Fruit fly (Drosophila melanogaster): Measurements from ENCODE around the gene iPLA2-VIA.

iPLA2-VIA gene

dm6 chr3L:9853895-9854470, 10.2 kb downstream of the iPLA2-VIA start (continued):
- TF ChIP-seq CG7786 (GFP tag; optimal IDR thresholded peaks at IDR 0.05): no peak
- no peak for TF ChIP-seq CG12744 (GFP tag; optimal IDR thresholded peaks at IDR 0.05)
- TF ChIP-seq nerfin-1 (tag; optimal IDR thresholded peaks at IDR 0.05): peak; percentile 92
- TF ChIP-seq Bgb (GFP tag; IDR thresholded peaks at IDR 0.05; ENCODE audit: partially characterized antibody): peak; percentile 31; the same call in 1 of the 2 replicates
- no peak for TF ChIP-seq GATAe (GFP tag; conservative IDR thresholded peaks at IDR 0.05)
- TF ChIP-seq CG1792 (GFP tag; optimal IDR thresholded peaks at IDR 0.05): no peak
- no peak for TF ChIP-seq Meics (GFP tag; optimal IDR thresholded peaks at IDR 0.05)
- no peak for TF ChIP-seq pan (optimal IDR thresholded peaks at IDR 0.05)
- peak in 1 of 2 experiments; percentile 13 for TF ChIP-seq pan (GFP tag; optimal IDR thresholded peaks at IDR 0.05 in 1 of 2, IDR thresholded peaks at IDR 0.05 in 1 of 2)
- peak; percentile 67 for TF ChIP-seq chn (GFP tag; optimal IDR thresholded peaks at IDR 0.05)
- peak; percentile 13 for TF ChIP-seq CG1603 (tag; optimal IDR thresholded peaks at IDR 0.05)
- TF ChIP-seq chinmo (GFP tag; IDR thresholded peaks at IDR 0.05; ENCODE audit: partially characterized antibody): peak; percentile 91; the same call in 3 of the 4 replicates
- TF ChIP-seq Hr51 (GFP tag; optimal IDR thresholded peaks at IDR 0.05): peak in 1 of 2 experiments; percentile 42
- no peak for TF ChIP-seq corto (GFP tag; optimal IDR thresholded peaks at IDR 0.05)
- no peak for TF ChIP-seq CG8290 (GFP tag; optimal IDR thresholded peaks at IDR 0.05)
- peak in 1 of 2 experiments; percentile 48 for TF ChIP-seq CG8290 (tag; optimal IDR thresholded peaks at IDR 0.05)
- no peak for TF ChIP-seq wor (GFP tag; IDR thresholded peaks at IDR 0.05)
- TF ChIP-seq lab (GFP tag; optimal IDR thresholded peaks at IDR 0.05): no peak
- no peak for TF ChIP-seq lilli (GFP tag; optimal IDR thresholded peaks at IDR 0.05)
- TF ChIP-seq slou (GFP tag; optimal IDR thresholded peaks at IDR 0.05): no peak
- TF ChIP-seq CG10431 (GFP tag; optimal IDR thresholded peaks at IDR 0.05): no peak
- no peak for TF ChIP-seq Sry-β (GFP tag; optimal IDR thresholded peaks at IDR 0.05)
- no peak for TF ChIP-seq CG12299 (tag; optimal IDR thresholded peaks at IDR 0.05)
- TF ChIP-seq Dll (GFP tag; IDR thresholded peaks at IDR 0.05; ENCODE audit: partially characterized antibody): no peak
- TF ChIP-seq Atf6 (GFP tag; IDR thresholded peaks at IDR 0.05): peak; percentile 44; the same call in 1 of the 2 replicates
- peak; percentile 55; the same call in 1 of the 2 replicates for TF ChIP-seq bbx (GFP tag; IDR thresholded peaks at IDR 0.05; ENCODE audit: partially characterized antibody)
- TF ChIP-seq Trl (optimal IDR thresholded peaks at IDR 0.05): peak in 1 of 2 experiments; percentile 59
- TF ChIP-seq Trl (GFP tag; optimal IDR thresholded peaks at IDR 0.05): no peak
- 0 out of 3 replicates have a peak, but pooled peaks have one; percentile 11 for TF ChIP-seq CG16813 (GFP tag; IDR thresholded peaks at IDR 0.05; ENCODE audit: partially characterized antibody)
- 0 out of 2 replicates have a peak, but pooled peaks have one; percentile 12 for TF ChIP-seq wdn (GFP tag; IDR thresholded peaks at IDR 0.05)
- peak; percentile 23; the same call in 1 of the 2 replicates for TF ChIP-seq amos (GFP tag; IDR thresholded peaks at IDR 0.05; ENCODE audit: partially characterized antibody)
- TF ChIP-seq ttk (GFP tag; IDR thresholded peaks at IDR 0.05): peak; percentile 46; the same call in 1 of the 2 replicates
- TF ChIP-seq CG4282 (GFP tag; optimal IDR thresholded peaks at IDR 0.05): no peak
- TF ChIP-seq tx (GFP tag; optimal IDR thresholded peaks at IDR 0.05): no peak
- TF ChIP-seq CG11504 (tag; optimal IDR thresholded peaks at IDR 0.05): peak; percentile 45
- peak; percentile 83 for TF ChIP-seq CG8478 (optimal IDR thresholded peaks at IDR 0.05)
- TF ChIP-seq Opbp (GFP tag; IDR thresholded peaks at IDR 0.05; ENCODE audit: partially characterized antibody): 0 out of 3 replicates have a peak, but pooled peaks have one; percentile 45
- no peak for TF ChIP-seq CG2116 (GFP tag; optimal IDR thresholded peaks at IDR 0.05)
- TF ChIP-seq ewg (GFP tag; optimal IDR thresholded peaks at IDR 0.05): peak; percentile 92
- 0 out of 3 replicates have a peak, but pooled peaks have one; percentile 24 for TF ChIP-seq CG6791 (GFP tag; IDR thresholded peaks at IDR 0.05; ENCODE audit: partially characterized antibody)
- TF ChIP-seq sc (optimal IDR thresholded peaks at IDR 0.05): no peak
- TF ChIP-seq sc (GFP tag; optimal IDR thresholded peaks at IDR 0.05): no peak
- no peak for TF ChIP-seq CG12942 (GFP tag; optimal IDR thresholded peaks at IDR 0.05)
- TF ChIP-seq MBD-R2 (GFP tag; IDR thresholded peaks at IDR 0.05): no peak
- TF ChIP-seq YL-1 (GFP tag; optimal IDR thresholded peaks at IDR 0.05): peak; percentile 33
- peak in 1 of 2 experiments; percentile 40 for TF ChIP-seq Pdp1 (GFP tag; optimal IDR thresholded peaks at IDR 0.05)
- peak; percentile 15 for TF ChIP-seq CG12071 (GFP tag; optimal IDR thresholded peaks at IDR 0.05)
- no peak for TF ChIP-seq Lhr (GFP tag; optimal IDR thresholded peaks at IDR 0.05)
- TF ChIP-seq Dref (GFP tag; IDR thresholded peaks at IDR 0.05): 0 out of 2 replicates have a peak, but pooled peaks have one; percentile 7

All from whole organism, embryonic.